Worm (Caenorhabditis elegans) whole organism, L1 larva: ENCODE results near the gene msp-78.
"Not testable (repeated sequence)": the region's sequence is repeated elsewhere in the genome, so short reads cannot be mapped to it uniquely, and the experiment has no call there.

Source experiments
- C16A3.4 ChIP-seq: fragments of 150-350 bp; optimal IDR thresholded peaks from 2 replicates; lab custom pipeline; 2014; ENCODE audit warnings: missing biosample characterization, missing genetic modification characterization
- Y116A8C.19 ChIP-seq: sonication (generic microtip); optimal IDR thresholded peaks from 2 replicates; lab custom pipeline; 2016; ENCODE audit warnings: missing compliant biosample characterization, missing genetic modification characterization, borderline replicate concordance
- aly-2 ChIP-seq: fragments of 150-350 bp; optimal IDR thresholded peaks from 2 replicates; lab custom pipeline; 2014; ENCODE audit warnings: missing biosample characterization, missing genetic modification characterization
- ceh-8 ChIP-seq: fragments of 200-800 bp; sonication (Bioruptor generic); optimal IDR thresholded peaks from 2 replicates; lab custom pipeline; 2018; ENCODE audit warnings: mild to moderate bottlenecking, missing genetic modification characterization, moderate library complexity, missing compliant biosample characterization
- ceh-90 ChIP-seq: sonication (generic microtip); optimal IDR thresholded peaks from 2 replicates; lab custom pipeline; 2016; ENCODE audit warnings: missing genetic modification characterization, missing compliant biosample characterization
- dsc-1 ChIP-seq: sonication (generic microtip); optimal IDR thresholded peaks from 2 replicates; lab custom pipeline; 2016; ENCODE audit warnings: mild to moderate bottlenecking, missing genetic modification characterization, missing compliant biosample characterization
- efl-1 ChIP-seq, 4 experiments: fragments of 150-350 bp; optimal IDR thresholded peaks in 3 of 4; peaks in 1 of 4; 1 replicate in 1 of 4; 2 replicates in 3 of 4; lab custom pipeline; 2014; ENCODE audit warnings: missing biosample characterization in 2 of 4, missing genetic modification characterization in 2 of 4, missing genetic modification reagents in 2 of 4
- egl-27 ChIP-seq, 2 experiments: fragments of 150-350 bp in 1 of 2; sonication (generic microtip); optimal IDR thresholded peaks; 3 replicates each; lab custom pipeline; 2017 to 2018; ENCODE audit warnings: missing biosample characterization in 2 of 2, missing genetic modification characterization in 2 of 2, missing genetic modification reagents in 2 of 2
- elt-2 ChIP-seq: sonication (generic microtip); optimal IDR thresholded peaks from 2 replicates; lab custom pipeline; 2016; ENCODE audit warnings: missing genetic modification characterization, mild to moderate bottlenecking, inconsistent platforms, missing compliant biosample characterization, missing genetic modification reagents
- fkh-10 ChIP-seq: sonication (generic microtip); optimal IDR thresholded peaks from 2 replicates; lab custom pipeline; 2017; ENCODE audit warnings: missing biosample characterization, missing genetic modification reagents, missing genetic modification characterization
- fkh-4 ChIP-seq: sonication (generic microtip); optimal IDR thresholded peaks from 2 replicates; lab custom pipeline; 2016; ENCODE audit warnings: missing compliant biosample characterization, missing genetic modification characterization, borderline replicate concordance
- fkh-8 ChIP-seq: sonication (generic microtip); optimal IDR thresholded peaks from 2 replicates; lab custom pipeline; 2016; ENCODE audit warnings: mild to moderate bottlenecking, missing genetic modification characterization, missing compliant biosample characterization
- grh-1 ChIP-seq: fragments of 200-800 bp; sonication (Bioruptor generic); IDR thresholded peaks from 2 replicates; pipeline ENCODE4 v1.3.6; 2022; ENCODE audit warnings: missing genetic modification reagents, missing genetic modification characterization, missing compliant biosample characterization
- hlh-17 ChIP-seq: fragments of 200-800 bp; sonication (Bioruptor generic); optimal IDR thresholded peaks from 2 replicates; lab custom pipeline; 2018; ENCODE audit warnings: missing genetic modification characterization, mild to moderate bottlenecking, missing compliant biosample characterization, moderate library complexity, borderline replicate concordance
- irx-1 ChIP-seq: sonication (generic microtip); optimal IDR thresholded peaks from 2 replicates; lab custom pipeline; 2016; ENCODE audit warnings: missing genetic modification characterization, missing compliant biosample characterization
- jun-1 ChIP-seq: fragments of 150-350 bp; optimal IDR thresholded peaks from 2 replicates; lab custom pipeline; 2014; ENCODE audit warnings: missing biosample characterization, missing genetic modification reagents, missing genetic modification characterization
- lin-14 ChIP-seq: fragments of 200-800 bp; sonication (Bioruptor generic); optimal IDR thresholded peaks from 2 replicates; lab custom pipeline; 2018; ENCODE audit warnings: mild to moderate bottlenecking, missing genetic modification characterization, moderate library complexity, missing compliant biosample characterization
- lin-15B ChIP-seq: fragments of 150-350 bp; sonication (generic microtip); optimal IDR thresholded peaks from 3 replicates; lab custom pipeline; 2014; ENCODE audit warnings: missing biosample characterization, missing genetic modification characterization
- mep-1 ChIP-seq: fragments of 150-350 bp; optimal IDR thresholded peaks from 2 replicates; lab custom pipeline; 2014; ENCODE audit warnings: missing biosample characterization, missing genetic modification characterization
- nhr-11 ChIP-seq: fragments of 150-350 bp; optimal IDR thresholded peaks from 2 replicates; lab custom pipeline; 2014; ENCODE audit warnings: missing biosample characterization, missing genetic modification characterization
- nhr-19 ChIP-seq: fragments of 200-800 bp; sonication (Bioruptor generic); conservative IDR thresholded peaks from 2 replicates; pipeline ENCODE4 v1.3.6; 2022; ENCODE audit warnings: missing genetic modification characterization, missing compliant biosample characterization
- nhr-20 ChIP-seq: sonication (generic microtip); optimal IDR thresholded peaks from 2 replicates; lab custom pipeline; 2016; ENCODE audit warnings: mild to moderate bottlenecking, missing genetic modification characterization, missing compliant biosample characterization
- nhr-28 ChIP-seq: fragments of 150-350 bp; optimal IDR thresholded peaks from 2 replicates; lab custom pipeline; 2014; ENCODE audit warnings: missing biosample characterization, missing genetic modification characterization
- nhr-71 ChIP-seq: sonication (generic microtip); optimal IDR thresholded peaks from 2 replicates; lab custom pipeline; 2016; ENCODE audit warnings: mild to moderate bottlenecking, missing genetic modification characterization, moderate library complexity, missing compliant biosample characterization
- nhr-77 ChIP-seq: fragments of 150-350 bp; optimal IDR thresholded peaks from 2 replicates; lab custom pipeline; 2014; ENCODE audit warnings: missing biosample characterization, missing genetic modification characterization
- nhr-84 ChIP-seq: sonication (generic microtip); optimal IDR thresholded peaks from 2 replicates; lab custom pipeline; 2017; ENCODE audit warnings: missing biosample characterization, missing genetic modification characterization
- pag-3 ChIP-seq: sonication (generic microtip); optimal IDR thresholded peaks from 2 replicates; lab custom pipeline; 2017; ENCODE audit warnings: missing genetic modification characterization, mild to moderate bottlenecking, missing compliant biosample characterization, antibody characterized with exemption, borderline replicate concordance; ENCODE audit not compliant: insufficient read depth
- rnt-1 ChIP-seq: sonication (generic microtip); optimal IDR thresholded peaks from 2 replicates; lab custom pipeline; 2016; ENCODE audit warnings: mild to moderate bottlenecking, missing genetic modification characterization, moderate library complexity, missing compliant biosample characterization
- skn-1 ChIP-seq: fragments of 150-350 bp; optimal IDR thresholded peaks from 2 replicates; lab custom pipeline; 2014; ENCODE audit warnings: missing biosample characterization, missing genetic modification characterization
- snpc-4 ChIP-seq: fragments of 150-350 bp; optimal IDR thresholded peaks from 2 replicates; lab custom pipeline; 2014; ENCODE audit warnings: missing biosample characterization, missing genetic modification characterization
- sup-37 ChIP-seq: fragments of 200-800 bp; sonication (Bioruptor generic); optimal IDR thresholded peaks from 2 replicates; lab custom pipeline; 2018; ENCODE audit warnings: mild to moderate bottlenecking, missing genetic modification characterization, missing compliant biosample characterization
- tlp-1 ChIP-seq: fragments of 150-350 bp; optimal IDR thresholded peaks from 2 replicates; lab custom pipeline; 2014; ENCODE audit warnings: missing biosample characterization, missing genetic modification characterization
- unc-30 ChIP-seq: sonication (generic microtip); optimal IDR thresholded peaks from 2 replicates; lab custom pipeline; 2017; ENCODE audit warnings: missing biosample characterization, missing genetic modification characterization
- unc-62 ChIP-seq: fragments of 150-350 bp; optimal IDR thresholded peaks from 2 replicates; lab custom pipeline; 2014; ENCODE audit warnings: missing biosample characterization, missing genetic modification reagents, missing genetic modification characterization
- unc-86 ChIP-seq: sonication (generic microtip); optimal IDR thresholded peaks from 2 replicates; lab custom pipeline; 2016; ENCODE audit warnings: missing genetic modification characterization, missing compliant biosample characterization
- xbp-1 ChIP-seq: sonication (generic microtip); optimal IDR thresholded peaks from 2 replicates; lab custom pipeline; 2016; ENCODE audit warnings: missing genetic modification characterization, missing compliant biosample characterization
- zip-4 ChIP-seq: fragments of 200-800 bp; sonication (Bioruptor generic); optimal IDR thresholded peaks from 2 replicates; lab custom pipeline; 2018; ENCODE audit warnings: mild to moderate bottlenecking, missing genetic modification characterization, moderate library complexity, missing compliant biosample characterization
- ztf-11 ChIP-seq, 2 experiments: sonication (generic microtip); optimal IDR thresholded peaks; 2 replicates each; lab custom pipeline; 2016 to 2017; ENCODE audit warnings: missing genetic modification characterization in 2 of 2, missing biosample characterization in 1 of 2, missing compliant biosample characterization in 1 of 2

The msp-78 gene

ce11 chrIV:9761751-9762150, 8.1 kb upstream of the msp-78 start:
- TF ChIP-seq nhr-71 (tag; lab: Kevin White, UChicago) (peak; percentile 55), efl-1 (optimal IDR thresholded peaks at IDR 0.05; lab: Kevin White, UChicago) (no peak), efl-1 (GFP tag; optimal IDR thresholded peaks at IDR 0.05 in 1 of 2; lab: Kevin White, UChicago) (no peak), dsc-1 (tag; lab: Kevin White, UChicago) (peak; percentile 15), egl-27 (tag; optimal IDR thresholded peaks at IDR 0.05; lab: Kevin White, UChicago) (no peak), nhr-19 (GFP tag; lab: Robert Waterston, UW) (peak; percentile 35; the same call in 1 of the 2 replicates), fkh-8 (tag; lab: Kevin White, UChicago) (peak; percentile 4), lin-14 (peak; percentile 59), nhr-20 (peak; percentile 28), rnt-1 (tag; lab: Kevin White, UChicago) (peak; percentile 29)

DNA sequence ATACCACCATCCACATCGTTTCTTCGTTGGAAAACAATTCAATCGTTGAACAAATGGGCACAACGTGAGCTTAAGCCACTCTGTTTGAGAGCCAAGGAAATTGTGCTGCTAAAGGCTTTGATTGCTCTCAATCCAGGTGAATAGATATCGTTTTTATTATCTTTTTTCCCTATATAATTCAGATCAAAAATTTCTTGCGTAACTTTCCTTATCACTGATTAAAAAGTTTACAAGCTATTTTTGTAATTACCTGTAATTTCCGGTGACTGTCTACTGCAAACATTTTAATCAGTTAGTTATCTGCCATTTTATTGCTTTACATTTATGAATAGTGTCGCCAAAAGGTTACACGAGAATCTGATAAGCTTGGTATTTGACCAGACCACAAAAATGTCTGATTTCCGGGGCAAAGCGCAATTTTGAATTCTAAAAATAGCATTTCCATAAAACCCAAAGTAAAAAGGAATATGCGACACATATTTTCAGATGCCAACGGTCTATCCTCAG, 7.1 kb upstream of the msp-78 start:
- TF ChIP-seq tlp-1 (peak; percentile 87), skn-1 (tag; lab: Kevin White, UChicago) (no peak), jun-1 (tag; lab: Kevin White, UChicago) (no peak), elt-2 (tag; lab: Kevin White, UChicago) (peak; percentile 81), efl-1 (optimal IDR thresholded peaks at IDR 0.05; lab: Kevin White, UChicago) (no peak), efl-1 (GFP tag; optimal IDR thresholded peaks at IDR 0.05 in 1 of 2; lab: Kevin White, UChicago) (peak in 1 of 2 experiments; percentile 90)

DNA sequence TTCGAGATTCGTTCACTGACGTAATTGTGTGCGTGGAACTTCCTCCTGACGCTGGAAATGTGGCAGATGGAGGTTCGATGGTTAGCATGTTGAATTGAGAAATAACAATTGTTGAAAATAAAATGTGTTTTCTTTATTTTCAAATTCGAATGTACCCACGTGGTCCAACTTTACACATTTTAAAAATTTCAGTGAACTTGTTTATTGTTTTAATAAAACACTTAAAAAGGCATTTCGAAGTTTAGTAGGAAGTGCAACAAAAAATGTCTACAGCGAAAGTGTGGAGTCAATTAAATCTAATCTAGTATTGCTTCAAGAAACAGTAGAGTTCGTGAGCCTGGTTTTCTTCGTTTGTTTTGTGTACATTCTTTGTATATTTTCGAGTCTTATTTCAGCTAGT, 3.6 kb upstream of the msp-78 start, which contains the start of gene ssp-36:
Gene ssp-36 (minus strand): TSS at position 101 of the 400 bp plus-strand sequence.
- TF ChIP-seq fkh-4 (tag; lab: Kevin White, UChicago) (no peak), lin-15B (tag; lab: Kevin White, UChicago) (no peak), nhr-77 (no peak), nhr-28 (tag; lab: Kevin White, UChicago) (no peak), nhr-11 (tag; lab: Kevin White, UChicago) (no peak), zip-4 (GFP tag; lab: Kevin White, UChicago) (no peak), grh-1 (no peak), ceh-90 (tag; lab: Kevin White, UChicago) (no peak), pag-3 (no peak), nhr-84 (tag; lab: Kevin White, UChicago) (no peak), skn-1 (tag; lab: Kevin White, UChicago) (no peak), ztf-11 (tag; optimal IDR thresholded peaks at IDR 0.05; lab: Kevin White, UChicago) (no peak), fkh-10 (GFP tag; lab: Kevin White, UChicago) (no peak), elt-2 (tag; lab: Kevin White, UChicago) (no peak), unc-30 (tag; lab: Kevin White, UChicago) (no peak), dsc-1 (tag; lab: Kevin White, UChicago) (no peak), sup-37 (GFP tag; lab: Kevin White, UChicago) (no peak), unc-86 (no peak)

ce11 chrIV:9767054-9767453, 2.8 kb upstream of the msp-78 start, which contains the start of gene msp-79:
Gene msp-79 (minus strand): TSS chrIV:9767154.
- TF ChIP-seq ceh-90 (tag; lab: Kevin White, UChicago); snpc-4 (tag; lab: Kevin White, UChicago); tlp-1: not testable (repeated sequence)
- TF ChIP-seq, all 84 proteins: peak for 0; not testable (repeated sequence) for 84

- TF ChIP-seq unc-62 (no peak), C16A3.4 (tag; lab: Kevin White, UChicago) (no peak), xbp-1 (tag; lab: Kevin White, UChicago) (no peak), mep-1 (no peak), irx-1 (tag; lab: Kevin White, UChicago) (no peak), aly-2 (tag; lab: Kevin White, UChicago) (no peak), efl-1 (optimal IDR thresholded peaks at IDR 0.05; lab: Kevin White, UChicago) (no peak), efl-1 (GFP tag; optimal IDR thresholded peaks at IDR 0.05 in 1 of 2; lab: Kevin White, UChicago) (no peak), Y116A8C.19 (tag; lab: Kevin White, UChicago) (no peak), hlh-17 (no peak), ztf-11 (tag; optimal IDR thresholded peaks at IDR 0.05; lab: Kevin White, UChicago) (peak in 1 of 2 experiments; percentile 67), unc-86 (peak; percentile 5), snpc-4 (tag; lab: Kevin White, UChicago) (no peak), ceh-8 (GFP tag; lab: Kevin White, UChicago) (no peak)
Measured at ce11 chrIV:9770798-9771197, 952 bp downstream of the msp-78 start.
